Worm (Caenorhabditis elegans): ENCODE results near the gene tag-18.

ce11 chrX:3758399-3758798 lies 24.6 kb upstream of the tag-18 start, which contains the start of gene T14G12.12:
- TF ChIP-seq T22C8.4 (GFP tag; IDR thresholded peaks at IDR 0.05) (no peak), tab-1 (GFP tag; IDR thresholded peaks at IDR 0.05) (no peak), cog-1 (tag; optimal IDR thresholded peaks at IDR 0.05) (no peak), flt-1 (GFP tag; IDR thresholded peaks at IDR 0.05) (no peak), ztf-29 (GFP tag; IDR thresholded peaks at IDR 0.05) (no peak), klf-2 (GFP tag; conservative IDR thresholded peaks at IDR 0.05) (no peak), ztf-23 (GFP tag; IDR thresholded peaks at IDR 0.05) (no peak)

Measured in whole organism, midembryonic.